Worm (Caenorhabditis elegans) whole organism, mixed stage, embryonic: ENCODE results near the gene gar-2.

Experiments used
- blmp-1 ChIP-seq: fragments of 150-350 bp; optimal IDR thresholded peaks from 2 replicates; lab custom pipeline; 2014; ENCODE audit warnings: missing biosample characterization, missing genetic modification characterization
- ceh-83 ChIP-seq: fragments of 200-800 bp; sonication (Bioruptor generic); optimal IDR thresholded peaks from 2 replicates; lab custom pipeline; 2018; ENCODE audit warnings: mild to moderate bottlenecking, missing genetic modification characterization, missing compliant biosample characterization
- ces-1 ChIP-seq: fragments of 150-350 bp; optimal IDR thresholded peaks from 2 replicates; lab custom pipeline; 2014; ENCODE audit warnings: missing biosample characterization, missing genetic modification reagents, missing genetic modification characterization
- elt-1 ChIP-seq: sonication (generic microtip); optimal IDR thresholded peaks from 2 replicates; lab custom pipeline; 2017; ENCODE audit warnings: missing genetic modification characterization, mild to moderate bottlenecking, missing compliant biosample characterization, antibody characterized with exemption, moderate library complexity, borderline replicate concordance; ENCODE audit not compliant: insufficient read depth
- elt-3 ChIP-seq: fragments of 150-350 bp; optimal IDR thresholded peaks from 2 replicates; lab custom pipeline; 2014; ENCODE audit warnings: missing biosample characterization, missing genetic modification characterization
- lin-13 ChIP-seq: fragments of 150-350 bp; optimal IDR thresholded peaks from 2 replicates; lab custom pipeline; 2014; ENCODE audit warnings: missing biosample characterization, missing genetic modification characterization
- lsy-2 ChIP-seq: fragments of 150-350 bp; optimal IDR thresholded peaks from 2 replicates; lab custom pipeline; 2014; ENCODE audit warnings: missing biosample characterization, missing genetic modification characterization
- mep-1 ChIP-seq: fragments of 150-350 bp; optimal IDR thresholded peaks from 2 replicates; lab custom pipeline; 2017; ENCODE audit warnings: missing biosample characterization, missing genetic modification reagents, missing genetic modification characterization, inconsistent platforms
- nhr-237 ChIP-seq: fragments of 150-350 bp; optimal IDR thresholded peaks from 2 replicates; lab custom pipeline; 2014; ENCODE audit warnings: missing biosample characterization, missing genetic modification characterization
- nhr-76 ChIP-seq: sonication (generic microtip); optimal IDR thresholded peaks from 2 replicates; lab custom pipeline; 2017; ENCODE audit warnings: missing biosample characterization, missing genetic modification characterization
- pha-4 ChIP-seq: fragments of 150-350 bp; optimal IDR thresholded peaks from 2 replicates; lab custom pipeline; 2018; ENCODE audit warnings: missing biosample characterization, missing genetic modification reagents, missing genetic modification characterization
- tbx-8 ChIP-seq: fragments of 200-800 bp; sonication (Bioruptor generic); optimal IDR thresholded peaks from 2 replicates; lab custom pipeline; 2018; ENCODE audit warnings: mild to moderate bottlenecking, missing genetic modification characterization, moderate library complexity, missing compliant biosample characterization
- unc-39 ChIP-seq: fragments of 150-350 bp; optimal IDR thresholded peaks from 2 replicates; lab custom pipeline; 2014; ENCODE audit warnings: missing biosample characterization, missing genetic modification characterization
- ztf-11 ChIP-seq: fragments of 150-350 bp; optimal IDR thresholded peaks from 2 replicates; lab custom pipeline; 2014; ENCODE audit warnings: missing biosample characterization, missing genetic modification characterization

- TF ChIP-seq nhr-237 (tag; lab: Kevin White, UChicago) (no peak), tbx-8 (GFP tag; lab: Kevin White, UChicago) (no peak), mep-1 (tag; lab: Kevin White, UChicago) (no peak), nhr-76 (no peak), lin-13 (no peak), blmp-1 (tag; lab: Kevin White, UChicago) (no peak), lsy-2 (tag; lab: Kevin White, UChicago) (no peak), ztf-11 (tag; lab: Kevin White, UChicago) (no peak), elt-1 (no peak), elt-3 (no peak), ces-1 (GFP tag; lab: Kevin White, UChicago) (peak; percentile 33), pha-4 (tag; lab: Kevin White, UChicago) (no peak), unc-39 (no peak), ceh-83 (GFP tag; lab: Kevin White, UChicago) (no peak)
Observed at ce11 chrIII:6297599-6297998, 11.6 kb upstream of the gar-2 start.
